Worm (Caenorhabditis elegans) whole organism, mixed stage, embryonic: ENCODE data around the gene F44D12.8.

Source experiments
- M03D4.4 ChIP-seq: sonication (generic microtip); optimal IDR thresholded peaks from 2 replicates; lab custom pipeline; 2017; ENCODE audit warnings: mild to moderate bottlenecking, missing genetic modification characterization, missing compliant biosample characterization
- bed-3 ChIP-seq: fragments of 200-800 bp; sonication (Bioruptor generic); optimal IDR thresholded peaks from 3 replicates; lab custom pipeline; 2018; ENCODE audit warnings: mild to moderate bottlenecking, missing genetic modification characterization, moderate library complexity, missing compliant biosample characterization
- blmp-1 ChIP-seq: fragments of 150-350 bp; optimal IDR thresholded peaks from 2 replicates; lab custom pipeline; 2014; ENCODE audit warnings: missing biosample characterization, missing genetic modification characterization
- ceh-39 ChIP-seq: fragments of 150-350 bp; optimal IDR thresholded peaks from 2 replicates; lab custom pipeline; 2014; ENCODE audit warnings: missing biosample characterization, missing genetic modification characterization
- ceh-43 ChIP-seq: fragments of 200-800 bp; sonication (Bioruptor generic); optimal IDR thresholded peaks from 2 replicates; lab custom pipeline; 2018; ENCODE audit warnings: mild to moderate bottlenecking, missing genetic modification characterization, moderate library complexity, missing compliant biosample characterization
- ces-1 ChIP-seq: fragments of 150-350 bp; optimal IDR thresholded peaks from 2 replicates; lab custom pipeline; 2014; ENCODE audit warnings: missing biosample characterization, missing genetic modification reagents, missing genetic modification characterization
- cnd-1 ChIP-seq: fragments of 200-800 bp; sonication (Bioruptor generic); optimal IDR thresholded peaks from 2 replicates; lab custom pipeline; 2018; ENCODE audit warnings: mild to moderate bottlenecking, missing genetic modification characterization, missing compliant biosample characterization
- elt-1 ChIP-seq: sonication (generic microtip); optimal IDR thresholded peaks from 2 replicates; lab custom pipeline; 2017; ENCODE audit warnings: missing genetic modification characterization, mild to moderate bottlenecking, missing compliant biosample characterization, antibody characterized with exemption, moderate library complexity, borderline replicate concordance; ENCODE audit not compliant: insufficient read depth
- elt-3 ChIP-seq: fragments of 150-350 bp; optimal IDR thresholded peaks from 2 replicates; lab custom pipeline; 2014; ENCODE audit warnings: missing biosample characterization, missing genetic modification characterization
- ham-2 ChIP-seq: fragments of 200-800 bp; sonication (Bioruptor generic); optimal IDR thresholded peaks from 2 replicates; lab custom pipeline; 2018; ENCODE audit warnings: mild to moderate bottlenecking, missing genetic modification characterization, missing compliant biosample characterization
- hlh-1 ChIP-seq: fragments of 150-350 bp; optimal IDR thresholded peaks from 2 replicates; lab custom pipeline; 2014; ENCODE audit warnings: missing biosample characterization, missing genetic modification reagents, missing genetic modification characterization
- lin-32 ChIP-seq: fragments of 200-800 bp; sonication (Bioruptor generic); optimal IDR thresholded peaks from 2 replicates; lab custom pipeline; 2018; ENCODE audit warnings: mild to moderate bottlenecking, missing genetic modification characterization, missing compliant biosample characterization
- lsy-2 ChIP-seq: fragments of 150-350 bp; optimal IDR thresholded peaks from 2 replicates; lab custom pipeline; 2014; ENCODE audit warnings: missing biosample characterization, missing genetic modification characterization
- mab-5 ChIP-seq: fragments of 150-350 bp; optimal IDR thresholded peaks from 2 replicates; lab custom pipeline; 2014; ENCODE audit warnings: missing biosample characterization, missing genetic modification characterization
- mep-1 ChIP-seq: fragments of 150-350 bp; optimal IDR thresholded peaks from 2 replicates; lab custom pipeline; 2017; ENCODE audit warnings: missing biosample characterization, missing genetic modification reagents, missing genetic modification characterization, inconsistent platforms
- mls-2 ChIP-seq: sonication (generic microtip); optimal IDR thresholded peaks from 2 replicates; lab custom pipeline; 2016; ENCODE audit warnings: mild to moderate bottlenecking, missing genetic modification characterization, moderate library complexity, missing compliant biosample characterization
- nhr-12 ChIP-seq: fragments of 150-350 bp; optimal IDR thresholded peaks from 2 replicates; lab custom pipeline; 2014; ENCODE audit warnings: missing biosample characterization, missing genetic modification characterization
- nhr-2 ChIP-seq: fragments of 150-350 bp; optimal IDR thresholded peaks from 2 replicates; lab custom pipeline; 2014; ENCODE audit warnings: missing biosample characterization, missing genetic modification characterization
- nhr-237 ChIP-seq: fragments of 150-350 bp; optimal IDR thresholded peaks from 2 replicates; lab custom pipeline; 2014; ENCODE audit warnings: missing biosample characterization, missing genetic modification characterization
- nhr-28 ChIP-seq: fragments of 150-350 bp; optimal IDR thresholded peaks from 2 replicates; lab custom pipeline; 2014; ENCODE audit warnings: missing biosample characterization, missing genetic modification characterization
- nhr-76 ChIP-seq: sonication (generic microtip); optimal IDR thresholded peaks from 2 replicates; lab custom pipeline; 2017; ENCODE audit warnings: missing biosample characterization, missing genetic modification characterization
- pha-4 ChIP-seq: fragments of 150-350 bp; optimal IDR thresholded peaks from 2 replicates; lab custom pipeline; 2018; ENCODE audit warnings: missing biosample characterization, missing genetic modification reagents, missing genetic modification characterization
- sem-2 ChIP-seq: fragments of 200-800 bp; sonication (Bioruptor generic); optimal IDR thresholded peaks from 2 replicates; lab custom pipeline; 2018; ENCODE audit warnings: mild to moderate bottlenecking, missing genetic modification characterization, missing compliant biosample characterization
- sptf-1 ChIP-seq: sonication (generic microtip); optimal IDR thresholded peaks from 2 replicates; lab custom pipeline; 2017; ENCODE audit warnings: mild to moderate bottlenecking, missing genetic modification characterization, moderate library complexity, missing compliant biosample characterization
- unc-39 ChIP-seq: fragments of 150-350 bp; optimal IDR thresholded peaks from 2 replicates; lab custom pipeline; 2014; ENCODE audit warnings: missing biosample characterization, missing genetic modification characterization
- unc-62 ChIP-seq: fragments of 150-350 bp; optimal IDR thresholded peaks from 2 replicates; lab custom pipeline; 2014; ENCODE audit warnings: missing biosample characterization, missing genetic modification reagents, missing genetic modification characterization
- zip-8 ChIP-seq: fragments of 150-350 bp; optimal IDR thresholded peaks from 2 replicates; lab custom pipeline; 2014; ENCODE audit warnings: missing biosample characterization, missing genetic modification characterization
- ztf-11 ChIP-seq: fragments of 150-350 bp; optimal IDR thresholded peaks from 2 replicates; lab custom pipeline; 2014; ENCODE audit warnings: missing biosample characterization, missing genetic modification characterization

The F44D12.8 gene

DNA sequence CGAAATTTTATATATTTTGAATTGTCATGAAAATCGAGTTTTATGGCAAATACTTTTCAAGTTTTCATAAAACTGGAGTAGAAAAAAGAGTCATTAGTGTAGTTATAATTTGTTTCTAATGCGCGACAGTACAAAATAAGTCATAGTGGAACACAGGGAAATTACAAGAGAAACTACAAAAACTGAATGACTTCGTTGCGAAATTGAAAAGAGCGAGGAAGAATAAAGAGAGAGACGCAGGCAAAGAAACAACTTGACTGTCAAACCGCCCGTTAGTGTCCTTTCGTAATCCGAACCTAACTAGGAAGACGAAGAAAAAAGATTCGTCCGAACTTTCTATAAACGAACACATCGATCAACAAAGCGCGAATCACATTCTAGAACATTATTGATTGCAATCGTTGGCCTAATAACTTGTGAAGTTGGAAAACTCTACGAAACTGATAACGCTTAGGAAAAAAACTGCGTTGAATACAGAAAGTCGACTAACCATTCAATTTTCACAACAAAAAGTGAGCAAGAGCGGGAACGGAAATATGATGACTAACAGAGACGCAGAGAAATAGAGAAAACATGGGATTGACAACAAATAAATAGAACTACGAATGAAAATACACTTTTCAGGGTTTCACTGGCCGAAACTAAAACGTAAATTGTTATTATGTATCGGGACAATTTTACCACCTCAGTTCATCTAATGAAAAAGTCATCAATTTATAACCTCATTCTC, 29.5 kb upstream of the F44D12.8 start:
- no peak for TF ChIP-seq blmp-1

ce11 chrIV:9994895-9995394, 28.1 kb upstream of the F44D12.8 start, which contains the start of gene uba-1:
TSS of gene uba-1 (minus strand) at chrIV:9994945.
- TF ChIP-seq hlh-1 (no peak), ham-2 (GFP tag; lab: Kevin White, UChicago) (no peak), zip-8 (tag; lab: Kevin White, UChicago) (no peak), sem-2 (GFP tag; lab: Kevin White, UChicago) (no peak), pha-4 (no peak), ceh-43 (GFP tag; lab: Kevin White, UChicago) (no peak), ceh-39 (no peak), elt-1 (tag; lab: Kevin White, UChicago) (no peak), ces-1 (GFP tag; lab: Kevin White, UChicago) (no peak), mls-2 (tag; lab: Kevin White, UChicago) (no peak), nhr-237 (tag; lab: Kevin White, UChicago) (no peak), unc-62 (GFP tag; lab: Kevin White, UChicago) (no peak), lin-32 (no peak), elt-3 (no peak), mep-1 (tag; lab: Kevin White, UChicago) (no peak), cnd-1 (tag; lab: Kevin White, UChicago) (no peak), unc-39 (tag; lab: Kevin White, UChicago) (no peak)

DNA sequence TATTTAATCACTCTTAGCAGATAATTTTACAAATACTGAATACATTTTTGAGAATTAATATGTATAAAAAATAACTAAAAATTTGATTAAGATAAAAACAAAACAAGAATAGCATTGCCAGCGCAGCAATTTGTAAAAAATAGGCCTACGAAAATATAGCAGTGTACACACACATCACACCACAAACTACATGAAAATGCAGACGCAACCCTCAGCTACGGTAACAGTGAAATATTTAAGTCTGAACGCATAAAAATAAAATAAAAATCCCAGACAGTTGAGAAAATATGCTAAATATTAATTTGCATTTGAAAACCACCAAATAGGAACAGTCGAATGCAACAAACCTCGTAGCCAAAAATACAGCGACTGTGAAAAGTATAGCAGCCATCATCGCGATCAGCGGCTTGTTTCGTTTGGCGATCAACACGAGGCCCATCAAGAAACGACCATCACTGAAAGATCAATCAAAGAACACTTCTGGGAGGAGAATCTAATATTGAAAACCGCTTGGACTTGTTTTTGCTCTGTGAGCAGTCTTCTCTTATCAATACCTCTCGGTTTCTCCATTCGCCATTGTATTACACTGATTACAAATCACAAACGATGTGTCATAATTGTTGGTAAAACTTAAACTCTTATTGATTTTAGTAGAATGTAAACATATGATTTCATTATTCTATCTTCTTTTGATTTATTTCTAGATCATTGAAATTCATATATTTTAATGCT, 24.4 kb upstream of the F44D12.8 start, which contains the start of gene pyp-1:
pyp-1 (minus strand) TSS at position 439 of the 732 bp plus-strand sequence.
- TF ChIP-seq mab-5 (tag; lab: Kevin White, UChicago), result no peak
- TF ChIP-seq lsy-2 (tag; lab: Kevin White, UChicago), result peak; percentile 54
- no peak for TF ChIP-seq nhr-2 (tag; lab: Kevin White, UChicago)
- TF ChIP-seq ztf-11 (tag; lab: Kevin White, UChicago), result no peak
- TF ChIP-seq, all 35 proteins: peak for 1

- TF ChIP-seq ces-1 (GFP tag; lab: Kevin White, UChicago), result no peak
- no peak for TF ChIP-seq elt-1 (tag; lab: Kevin White, UChicago)
- no peak for TF ChIP-seq nhr-76 (tag; lab: Kevin White, UChicago)
- TF ChIP-seq pha-4, result no peak
- TF ChIP-seq bed-3 (GFP tag; lab: Kevin White, UChicago), result no peak
Observed at ce11 chrIV:10001748-10002147, 21.3 kb upstream of the F44D12.8 start, which contains the start of gene C47E12.3. TSS of gene C47E12.3 (minus strand) at chrIV:10001848.

- TF ChIP-seq zip-8 (tag; lab: Kevin White, UChicago), result no peak
- TF ChIP-seq nhr-12 (tag; lab: Kevin White, UChicago), result no peak
- no peak for TF ChIP-seq blmp-1
- TF ChIP-seq M03D4.4, result no peak
- peak; percentile 90 for TF ChIP-seq lsy-2 (tag; lab: Kevin White, UChicago)
- no peak for TF ChIP-seq sptf-1
- no peak for TF ChIP-seq hlh-1
Observed at ce11 chrIV:10003372-10003771, 19.7 kb upstream of the F44D12.8 start, which contains the start of the genes C47E12.2 and sars-1. TSS of gene C47E12.2 (minus strand) at chrIV:10003502. TSS of gene sars-1 (plus strand) at chrIV:10003726.

DNA sequence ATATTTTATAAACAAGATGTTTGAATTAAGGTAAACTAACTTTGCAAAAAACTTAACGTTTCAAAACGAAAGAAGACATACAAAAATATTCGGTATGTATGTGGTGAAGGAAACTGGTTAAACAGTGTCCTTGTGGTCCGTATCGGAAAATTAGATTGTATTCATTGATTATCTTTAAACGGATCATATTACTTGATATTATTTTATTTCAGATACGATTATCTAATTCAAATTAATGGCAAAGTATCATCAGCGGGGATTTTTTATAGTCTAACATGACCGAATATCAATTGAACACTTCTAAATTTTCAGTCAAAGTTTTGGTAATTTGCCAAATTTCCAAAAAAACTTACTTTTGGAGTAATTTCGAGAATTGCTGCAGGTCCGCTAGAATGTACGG, 16.3 kb upstream of the F44D12.8 start, which contains the start of gene C47E12.13:
C47E12.13 (minus strand) TSS at position 101 of the 400 bp plus-strand sequence.
- TF ChIP-seq elt-1 (tag; lab: Kevin White, UChicago), result no peak
- TF ChIP-seq ham-2 (GFP tag; lab: Kevin White, UChicago), result no peak
- no peak for TF ChIP-seq sptf-1
- TF ChIP-seq nhr-28 (tag; lab: Kevin White, UChicago), result no peak
- TF ChIP-seq blmp-1, result no peak
- TF ChIP-seq ces-1 (GFP tag; lab: Kevin White, UChicago), result no peak
- TF ChIP-seq unc-39 (tag; lab: Kevin White, UChicago), result no peak
